Worm (Caenorhabditis elegans): ENCODE measurements around the gene srw-79.

Gene srw-79

DNA sequence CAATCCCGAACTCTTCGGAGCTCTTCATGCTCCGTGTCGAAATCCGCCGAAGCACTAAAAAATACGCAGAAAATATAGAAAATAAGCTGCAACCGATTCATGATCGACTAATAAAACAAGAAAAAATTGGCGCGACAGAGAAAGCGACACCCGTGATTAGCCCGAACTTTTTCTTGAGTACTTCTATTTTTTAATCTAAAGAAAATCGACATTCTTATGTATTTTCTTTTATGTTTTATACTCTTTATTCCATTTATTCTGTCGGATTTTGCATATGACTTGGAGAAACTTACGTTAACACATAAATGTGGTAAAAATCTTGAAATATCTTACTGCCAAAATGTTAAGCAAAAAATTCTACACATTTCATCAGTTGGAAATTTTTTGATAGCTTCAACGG, 2.6 kb upstream of the srw-79 start, which contains the start of the genes irld-50 and irld-49:
Gene irld-50, minus strand, starts transcription at position 101 of the 400 bp plus-strand sequence.
Gene irld-49, plus strand, starts transcription at position 211 of the 400 bp plus-strand sequence.
- no peak for TF ChIP-seq zag-1 (tag; optimal IDR thresholded peaks at IDR 0.05)
- no peak for TF ChIP-seq lin-13 (GFP tag; optimal IDR thresholded peaks at IDR 0.05)
- TF ChIP-seq zip-2 (tag; optimal IDR thresholded peaks at IDR 0.05) = no peak
- no peak for TF ChIP-seq aha-1 (tag)
- no peak for TF ChIP-seq dpl-1 (GFP tag; optimal IDR thresholded peaks at IDR 0.05)
- TF ChIP-seq egl-43 (GFP tag; IDR thresholded peaks at IDR 0.05) = no peak
- no peak for TF ChIP-seq duxl-1 (tag; optimal IDR thresholded peaks at IDR 0.05; ENCODE audit: poor library complexity)
- no peak for TF ChIP-seq unc-39 (tag; optimal IDR thresholded peaks at IDR 0.05)
- no peak for TF ChIP-seq unc-130 (GFP tag; optimal IDR thresholded peaks at IDR 0.05)
- no peak for TF ChIP-seq ZK337.2 (GFP tag; IDR thresholded peaks at IDR 0.05)
- TF ChIP-seq ces-1 (GFP tag; optimal IDR thresholded peaks at IDR 0.05) = no peak
- no peak for TF ChIP-seq php-3 (GFP tag; IDR thresholded peaks at IDR 0.05)
- no peak for TF ChIP-seq nhr-77 (tag; optimal IDR thresholded peaks at IDR 0.05)

ce11 chrII:2948614-2949013, 2.1 kb downstream of the srw-79 start:
- no peak for TF ChIP-seq lsy-2 (tag; optimal IDR thresholded peaks at IDR 0.05)
- TF ChIP-seq ceh-44 (GFP tag; IDR thresholded peaks at IDR 0.05) = no peak
- no peak for TF ChIP-seq spr-1 (tag; optimal IDR thresholded peaks at IDR 0.05)
- TF ChIP-seq aha-1 (tag) = peak; percentile 98

DNA sequence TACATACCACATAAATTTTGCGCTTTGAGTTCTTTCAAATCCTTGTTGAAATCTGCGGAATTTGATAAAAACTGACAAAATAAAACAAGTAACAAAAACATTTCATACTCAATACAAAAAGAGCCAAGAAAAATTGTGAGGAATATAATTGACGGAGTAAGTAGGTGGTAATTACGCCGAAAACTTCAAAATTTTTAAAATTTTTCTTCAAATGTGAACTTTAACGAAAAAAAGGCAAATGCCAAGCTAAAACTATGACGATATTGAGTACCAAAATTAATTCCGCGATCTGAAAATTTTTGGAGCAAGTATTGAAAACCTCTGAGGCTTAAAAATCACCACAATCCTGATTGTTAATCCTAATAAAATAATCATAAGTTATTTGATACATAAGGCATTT, 6.1 kb downstream of the srw-79 start, which contains the start of gene irld-51:
Gene irld-51, minus strand, starts transcription at position 101 of the 400 bp plus-strand sequence.
- no peak for TF ChIP-seq ama-1 (optimal IDR thresholded peaks at IDR 0.05)
- no peak for TF ChIP-seq madf-9 (GFP tag; conservative IDR thresholded peaks at IDR 0.05)
- no peak for TF ChIP-seq zfp-3 (GFP tag; conservative IDR thresholded peaks at IDR 0.05)
- TF ChIP-seq hif-1 (tag; optimal IDR thresholded peaks at IDR 0.05) = no peak
- TF ChIP-seq Y75B8A.6 (GFP tag; IDR thresholded peaks at IDR 0.05) = no peak
- no peak for TF ChIP-seq mxl-2 (GFP tag; conservative IDR thresholded peaks at IDR 0.05)
- TF ChIP-seq lin-39 (tag; optimal IDR thresholded peaks at IDR 0.05) = no peak
- no peak for TF ChIP-seq nhr-28 (tag; optimal IDR thresholded peaks at IDR 0.05)
- TF ChIP-seq gei-8 (GFP tag; optimal IDR thresholded peaks at IDR 0.05) = no peak

DNA sequence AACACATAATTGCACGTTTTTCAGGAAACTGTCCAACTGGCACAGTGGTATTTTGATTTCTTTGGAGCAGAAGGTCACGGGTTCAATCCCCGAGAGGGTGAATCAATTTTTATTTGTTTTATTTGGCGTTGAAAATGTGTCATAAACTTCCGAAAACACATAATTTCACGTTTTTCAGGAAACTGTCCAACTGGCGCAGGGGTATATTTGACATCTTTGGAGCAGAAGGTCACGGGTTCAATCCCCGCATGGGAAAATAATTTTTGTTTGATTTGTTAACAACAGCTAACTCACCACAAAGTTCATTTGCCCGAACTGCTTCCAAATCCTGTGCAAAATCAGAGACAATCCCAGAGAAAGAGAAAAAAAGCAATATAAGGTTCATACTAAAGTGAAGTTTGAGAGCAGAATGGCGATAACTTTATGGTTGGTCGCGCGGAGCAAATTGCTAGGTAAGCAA, 9.1 kb downstream of the srw-79 start, which contains the start of gene irld-48:
Gene irld-48, plus strand, starts transcription at position 410 of the 460 bp plus-strand sequence.
- TF ChIP-seq mdt-29 (GFP tag; IDR thresholded peaks at IDR 0.05) (no peak), aha-1 (tag) (no peak), duxl-1 (tag; optimal IDR thresholded peaks at IDR 0.05; ENCODE audit: poor library complexity) (no peak), gei-8 (GFP tag; optimal IDR thresholded peaks at IDR 0.05) (no peak), ztf-11 (tag; optimal IDR thresholded peaks at IDR 0.05) (no peak)

- no peak for TF ChIP-seq unc-130 (GFP tag; optimal IDR thresholded peaks at IDR 0.05)
- no peak for TF ChIP-seq Y5F2A.4 (GFP tag; optimal IDR thresholded peaks at IDR 0.05)
- TF ChIP-seq hlh-11 (tag; optimal IDR thresholded peaks at IDR 0.05) = no peak
- TF ChIP-seq aly-2 (tag; optimal IDR thresholded peaks at IDR 0.05) = no peak
- no peak for TF ChIP-seq tra-1 (GFP tag; IDR thresholded peaks at IDR 0.05)
Measured at ce11 chrII:2958308-2958707, 11.8 kb downstream of the srw-79 start, which contains the start of gene srw-60. TSS of gene srw-60 (plus strand) at chrII:2958608.

ce11 chrII:2962531-2963164, 16.1 kb downstream of the srw-79 start:
- TF ChIP-seq dpl-1 (GFP tag; optimal IDR thresholded peaks at IDR 0.05) = no peak
- peak; percentile 92 for TF ChIP-seq fkh-10 (GFP tag; optimal IDR thresholded peaks at IDR 0.05)
- TF ChIP-seq D1046.2 (GFP tag; IDR thresholded peaks at IDR 0.05) = no peak
- TF ChIP-seq nhr-77 (tag; optimal IDR thresholded peaks at IDR 0.05) = no peak
- TF ChIP-seq unc-39 (tag; optimal IDR thresholded peaks at IDR 0.05) = no peak
- no peak for TF ChIP-seq spr-1 (tag; optimal IDR thresholded peaks at IDR 0.05)
- TF ChIP-seq ces-1 (GFP tag; optimal IDR thresholded peaks at IDR 0.05) = peak; percentile 21
- no peak for TF ChIP-seq R02D3.7 (tag; optimal IDR thresholded peaks at IDR 0.05)
- no peak for TF ChIP-seq mxl-2 (GFP tag; conservative IDR thresholded peaks at IDR 0.05)
- TF ChIP-seq hif-1 (tag; optimal IDR thresholded peaks at IDR 0.05) = no peak
- peak; percentile 60; the same call in 1 of the 2 replicates for TF ChIP-seq ctbp-1 (GFP tag; IDR thresholded peaks at IDR 0.05)
- TF ChIP-seq set-16 (GFP tag; IDR thresholded peaks at IDR 0.05) = peak; percentile 24; the same call in 1 of the 2 replicates
- TF ChIP-seq snpc-4 (tag; optimal IDR thresholded peaks at IDR 0.05) = no peak
- peak; percentile 71 to 95 for TF ChIP-seq mdl-1 (tag; optimal IDR thresholded peaks at IDR 0.05)
- peak; percentile 72 for TF ChIP-seq hlh-30 (tag; optimal IDR thresholded peaks at IDR 0.05; ENCODE audit: insufficient read depth)
- TF ChIP-seq lin-39 (tag; optimal IDR thresholded peaks at IDR 0.05) = no peak
- no peak for TF ChIP-seq ceh-28 (tag; optimal IDR thresholded peaks at IDR 0.05)

Data from whole organism, L4 larva.